Worm (Caenorhabditis elegans) whole organism, early embryonic: Measurements from ENCODE around the gene ifas-2.

Source experiments
- ama-1 ChIP-seq: fragments of 150-350 bp; optimal IDR thresholded peaks from 2 replicates; lab custom pipeline; 2014
- flt-1 ChIP-seq: fragments of 200-800 bp; sonication (Bioruptor generic); IDR thresholded peaks from 2 replicates; pipeline ENCODE4 v1.3.6; 2022; ENCODE audit warnings: missing genetic modification characterization, missing compliant biosample characterization
- hmbx-1 ChIP-seq: sonication (generic microtip); optimal IDR thresholded peaks from 2 replicates; lab custom pipeline; 2016; ENCODE audit warnings: mild to moderate bottlenecking, missing genetic modification characterization, missing compliant biosample characterization
- hmg-4 ChIP-seq: fragments of 200-800 bp; sonication (Bioruptor generic); optimal IDR thresholded peaks from 2 replicates; lab custom pipeline; 2018; ENCODE audit warnings: mild to moderate bottlenecking, missing genetic modification characterization, missing compliant biosample characterization
- pes-1 ChIP-seq: fragments of 200-800 bp; sonication (Bioruptor generic); IDR thresholded peaks from 2 replicates; pipeline ENCODE4 v1.3.6; 2022; ENCODE audit warnings: missing genetic modification reagents, missing genetic modification characterization, missing compliant biosample characterization
- tbx-11 ChIP-seq: fragments of 200-800 bp; sonication (Bioruptor generic); IDR thresholded peaks from 2 replicates; pipeline ENCODE4 v1.3.6; 2022; ENCODE audit warnings: missing genetic modification characterization, missing compliant biosample characterization
- tbx-37 ChIP-seq: fragments of 200-800 bp; sonication (Bioruptor generic); conservative IDR thresholded peaks from 2 replicates; pipeline ENCODE4 v1.3.6; 2022; ENCODE audit warnings: missing genetic modification reagents, missing genetic modification characterization, missing compliant biosample characterization
- tra-4 ChIP-seq: sonication (generic microtip); optimal IDR thresholded peaks from 2 replicates; lab custom pipeline; 2017; ENCODE audit warnings: missing genetic modification characterization, missing compliant biosample characterization

ce11 chrV:16909871-16910270, 21.2 kb upstream of the ifas-2 start, which contains the start of gene F09C6.16:
- no peak for TF ChIP-seq flt-1 (GFP tag; lab: Robert Waterston, UW)
- no peak for TF ChIP-seq hmbx-1 (tag; lab: Kevin White, UChicago)
- TF ChIP-seq tbx-37, result no peak
- no peak for TF ChIP-seq tbx-11 (GFP tag; lab: Robert Waterston, UW)
- no peak for TF ChIP-seq hmg-4 (GFP tag; lab: Kevin White, UChicago)
- no peak for TF ChIP-seq ama-1
- TF ChIP-seq pes-1 (GFP tag; lab: Robert Waterston, UW), result no peak
- TF ChIP-seq tra-4, result no peak
